Worm (Caenorhabditis elegans) whole organism, young adult: ENCODE results near the gene lgc-15.

ENCODE experiments used
- B0035.1 ChIP-seq: sonication (generic microtip); optimal IDR thresholded peaks from 2 replicates; lab custom pipeline; 2016; ENCODE audit warnings: missing genetic modification characterization, mild to moderate bottlenecking, missing compliant biosample characterization, missing genotype, missing genetic modification reagents
- F57C9.4 ChIP-seq: sonication (generic microtip); optimal IDR thresholded peaks from 2 replicates; lab custom pipeline; 2017; ENCODE audit warnings: mild to moderate bottlenecking, missing genetic modification characterization, missing compliant biosample characterization
- ceh-91 ChIP-seq: fragments of 200-800 bp; sonication (Bioruptor generic); IDR thresholded peaks from 2 replicates; pipeline ENCODE4 v1.3.6; 2022; ENCODE audit warnings: missing genetic modification reagents, missing genetic modification characterization, missing compliant biosample characterization
- egrh-3 ChIP-seq: fragments of 200-800 bp; sonication (Bioruptor generic); IDR thresholded peaks from 2 replicates; pipeline ENCODE4 v1.3.6; 2022; ENCODE audit warnings: missing genetic modification reagents, missing genetic modification characterization, missing compliant biosample characterization
- nfyb-1 ChIP-seq: fragments of 200-800 bp; sonication (Bioruptor generic); IDR thresholded peaks from 2 replicates; pipeline ENCODE4 v1.3.6; 2022; ENCODE audit warnings: missing genetic modification reagents, missing genetic modification characterization, missing compliant biosample characterization
- nhr-120 ChIP-seq: fragments of 200-800 bp; sonication (Bioruptor generic); IDR thresholded peaks from 2 replicates; pipeline ENCODE4 v1.3.6; 2022; ENCODE audit warnings: missing genetic modification characterization, missing compliant biosample characterization
- sdz-38 ChIP-seq: sonication (generic microtip); optimal IDR thresholded peaks from 2 replicates; lab custom pipeline; 2016; ENCODE audit warnings: missing genotype, missing genetic modification characterization, missing compliant biosample characterization
- unc-62 ChIP-seq: fragments of 150-350 bp; optimal IDR thresholded peaks from 2 replicates; lab custom pipeline; 2014; ENCODE audit warnings: missing biosample characterization, missing genetic modification reagents, missing genetic modification characterization
- xnd-1 ChIP-seq: sonication (generic microtip); optimal IDR thresholded peaks from 2 replicates; lab custom pipeline; 2016; ENCODE audit warnings: missing genotype, missing genetic modification reagents, missing genetic modification characterization, missing compliant biosample characterization

DNA sequence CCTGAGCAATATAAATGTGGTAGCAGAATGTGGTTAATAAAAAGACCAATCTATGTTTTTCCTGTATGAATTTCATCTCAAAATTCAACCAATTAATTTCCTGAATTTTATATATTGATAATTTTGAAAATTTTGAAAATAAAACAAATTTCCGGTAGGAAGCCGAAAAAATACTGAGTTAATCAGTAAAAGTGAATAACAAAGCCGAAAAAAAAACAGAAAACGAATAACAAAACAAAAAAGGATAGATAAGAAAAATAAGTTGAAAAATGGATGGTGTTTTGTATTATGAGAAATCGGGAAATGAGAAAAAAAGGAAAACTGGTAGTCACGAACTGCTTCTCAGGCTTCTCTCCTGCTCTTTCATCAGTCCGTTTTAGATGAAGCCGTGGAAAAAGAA is 40.4 kb upstream of the lgc-15 start, which contains the start of gene tmem-145:
- TF ChIP-seq xnd-1: no peak
- TF ChIP-seq unc-62 (GFP tag; lab: Kevin White, UChicago): no peak
- no peak for TF ChIP-seq ceh-91
- TF ChIP-seq sdz-38 (tag; lab: Kevin White, UChicago): no peak
- no peak for TF ChIP-seq nhr-120 (GFP tag; lab: Robert Waterston, UW)
- no peak for TF ChIP-seq B0035.1
- TF ChIP-seq nfyb-1 (GFP tag; lab: Robert Waterston, UW): no peak
- TF ChIP-seq F57C9.4 (tag; lab: Kevin White, UChicago): no peak
- TF ChIP-seq egrh-3: no peak
